Fruit fly (Drosophila melanogaster) whole organism, embryonic: ENCODE data around the gene Sdic4.

Experiments
- Adf1 ChIP-seq: fragments of 200-800 bp; sonication (Bioruptor generic); IDR thresholded peaks from 2 replicates; pipeline ENCODE4 v1.3.6; 2022; ENCODE audit warnings: missing biosample characterization, missing genetic modification characterization
- Aef1 ChIP-seq: fragments of 200-800 bp; sonication (Bioruptor generic); IDR thresholded peaks from 3 replicates; pipeline ENCODE4 v1.3.6; 2022; ENCODE audit warnings: missing biosample characterization, missing genetic modification characterization
- Asciz ChIP-seq: fragments of 200-800 bp; sonication (Bioruptor generic); optimal IDR thresholded peaks from 2 replicates; lab custom pipeline; 2017; ENCODE audit warnings: missing biosample characterization, mild to moderate bottlenecking, missing genetic modification characterization, missing genetic modification reagents
- Bdp1 ChIP-seq: fragments of 200-800 bp; sonication (Bioruptor generic); optimal IDR thresholded peaks from 3 replicates; lab custom pipeline; 2016; ENCODE audit warnings: missing biosample characterization, missing genetic modification characterization
- CG10321 ChIP-seq: fragments of 200-800 bp; sonication (Bioruptor generic); IDR thresholded peaks from 2 replicates; pipeline ENCODE4 v1.3.6; 2022; ENCODE audit warnings: missing biosample characterization, missing genetic modification characterization
- CG10543 ChIP-seq: fragments of 200-800 bp; sonication (Bioruptor generic); optimal IDR thresholded peaks from 3 replicates; lab custom pipeline; 2017; ENCODE audit warnings: missing biosample characterization, mild to moderate bottlenecking, missing genetic modification characterization, moderate library complexity
- CG10959 ChIP-seq: fragments of 200-800 bp; sonication (Bioruptor generic); IDR thresholded peaks from 2 replicates; pipeline ENCODE4 v1.3.6; 2022; ENCODE audit warnings: missing biosample characterization, missing genetic modification characterization
- CG11456 ChIP-seq: fragments of 200-800 bp; sonication (Bioruptor generic); IDR thresholded peaks from 3 replicates; pipeline ENCODE4 v1.3.6; 2022; ENCODE audit warnings: missing biosample characterization, missing genetic modification characterization
- CG15514 ChIP-seq: fragments of 200-800 bp; sonication (Bioruptor generic); optimal IDR thresholded peaks from 3 replicates; lab custom pipeline; 2017; ENCODE audit warnings: missing biosample characterization, missing genetic modification characterization, mild to moderate bottlenecking, moderate library complexity, missing genetic modification reagents
- CG16863 ChIP-seq: fragments of 200-800 bp; sonication (Bioruptor generic); optimal IDR thresholded peaks from 3 replicates; lab custom pipeline; 2016; ENCODE audit warnings: missing biosample characterization, missing genetic modification characterization
- CG17361 ChIP-seq: fragments of 200-800 bp; sonication (Bioruptor generic); IDR thresholded peaks from 3 replicates; pipeline ENCODE4 v1.3.6; 2022; ENCODE audit warnings: missing biosample characterization, missing genetic modification characterization
- CG18476 ChIP-seq: fragments of 200-800 bp; sonication (Bioruptor generic); optimal IDR thresholded peaks from 2 replicates; lab custom pipeline; 2016; ENCODE audit warnings: missing biosample characterization, mild to moderate bottlenecking, missing genetic modification characterization
- CG31365 ChIP-seq: fragments of 200-800 bp; sonication (Bioruptor generic); optimal IDR thresholded peaks from 2 replicates; lab custom pipeline; 2018; ENCODE audit warnings: missing biosample characterization, mild to moderate bottlenecking, missing genetic modification characterization
- CG32772 ChIP-seq: fragments of 200-800 bp; sonication (Bioruptor generic); IDR thresholded peaks from 2 replicates; pipeline ENCODE4 v1.3.6; 2022; ENCODE audit warnings: missing biosample characterization, missing genetic modification characterization
- CG33213 ChIP-seq: fragments of 200-800 bp; sonication (Bioruptor generic); optimal IDR thresholded peaks from 3 replicates; lab custom pipeline; 2016; ENCODE audit warnings: missing biosample characterization, missing genetic modification characterization
- CG3726 ChIP-seq: fragments of 200-800 bp; sonication (Bioruptor generic); IDR thresholded peaks from 3 replicates; pipeline ENCODE4, ENCODE4 v1.3.6; 2022; ENCODE audit warnings: missing biosample characterization, missing genetic modification characterization
- CG42726 ChIP-seq: fragments of 200-800 bp; sonication (Bioruptor generic); IDR thresholded peaks from 2 replicates; pipeline ENCODE4 v1.3.6; 2022; ENCODE audit warnings: missing biosample characterization, missing genetic modification characterization; ENCODE audit not compliant: partially characterized antibody
- CG4424 ChIP-seq: fragments of 200-800 bp; sonication (Bioruptor generic); optimal IDR thresholded peaks from 3 replicates; lab custom pipeline; 2016; ENCODE audit warnings: missing biosample characterization, missing genetic modification characterization
- CG4820 ChIP-seq: fragments of 200-800 bp; sonication (Bioruptor generic); optimal IDR thresholded peaks from 3 replicates; lab custom pipeline; 2016; ENCODE audit warnings: missing biosample characterization, missing genetic modification characterization
- CG7556 ChIP-seq: fragments of 200-800 bp; sonication (Bioruptor generic); optimal IDR thresholded peaks from 2 replicates; lab custom pipeline; 2017; ENCODE audit warnings: missing biosample characterization, mild to moderate bottlenecking, missing genetic modification characterization
- CG8089 ChIP-seq: fragments of 200-800 bp; sonication (Bioruptor generic); optimal IDR thresholded peaks from 3 replicates; lab custom pipeline; 2016; ENCODE audit warnings: missing biosample characterization, missing genetic modification characterization
- CG9876 ChIP-seq: fragments of 200-800 bp; sonication (Bioruptor generic); optimal IDR thresholded peaks from 2 replicates; lab custom pipeline; 2016; ENCODE audit warnings: missing biosample characterization, missing genetic modification characterization
- Gsc ChIP-seq: fragments of 200-800 bp; sonication (Bioruptor generic); IDR thresholded peaks from 2 replicates; pipeline ENCODE4 v1.3.6; 2022; ENCODE audit warnings: missing biosample characterization, missing genetic modification characterization
- Gug ChIP-seq: fragments of 200-800 bp; sonication (Bioruptor generic); IDR thresholded peaks from 4 replicates; pipeline ENCODE4 v1.3.6; 2022; ENCODE audit warnings: missing biosample characterization, missing genetic modification characterization
- H2.0 ChIP-seq: fragments of 200-800 bp; sonication (Bioruptor generic); IDR thresholded peaks from 2 replicates; pipeline ENCODE4 v1.3.6; 2022; ENCODE audit warnings: missing biosample characterization, missing genetic modification characterization
- HLH3B ChIP-seq: fragments of 200-800 bp; sonication (Bioruptor generic); IDR thresholded peaks from 2 replicates; pipeline ENCODE4 v1.3.6; 2022; ENCODE audit warnings: missing biosample characterization, missing genetic modification characterization
- Hsf ChIP-seq: fragments of 200-800 bp; sonication (Bioruptor generic); optimal IDR thresholded peaks from 3 replicates; lab custom pipeline; 2016; ENCODE audit warnings: missing biosample characterization, missing genetic modification characterization
- Meics ChIP-seq: fragments of 200-800 bp; sonication (Bioruptor generic); optimal IDR thresholded peaks from 2 replicates; lab custom pipeline; 2017; ENCODE audit warnings: missing biosample characterization, mild to moderate bottlenecking, missing genetic modification characterization
- NFAT ChIP-seq: fragments of 200-800 bp; sonication (Bioruptor generic); IDR thresholded peaks from 2 replicates; pipeline ENCODE4 v1.3.6; 2022; ENCODE audit warnings: missing biosample characterization, missing genetic modification characterization
- Ravus ChIP-seq: fragments of 200-800 bp; sonication (Bioruptor generic); IDR thresholded peaks from 2 replicates; pipeline ENCODE4 v1.3.6; 2022; ENCODE audit warnings: missing biosample characterization, missing genetic modification characterization
- Usf ChIP-seq: fragments of 200-800 bp; sonication (Bioruptor generic); optimal IDR thresholded peaks from 2 replicates; lab custom pipeline; 2017; ENCODE audit warnings: missing genotype, missing biosample characterization, missing genetic modification characterization
- az2 ChIP-seq: fragments of 200-800 bp; sonication (Bioruptor generic); optimal IDR thresholded peaks from 3 replicates; lab custom pipeline; 2016; ENCODE audit warnings: missing biosample characterization, missing genetic modification characterization
- bab2 ChIP-seq: fragments of 200-800 bp; sonication (Bioruptor generic); optimal IDR thresholded peaks from 2 replicates; lab custom pipeline; 2016; ENCODE audit warnings: missing biosample characterization, missing genetic modification characterization
- chinmo ChIP-seq: fragments of 200-800 bp; sonication (Bioruptor generic); IDR thresholded peaks from 4 replicates; pipeline ENCODE4 v1.3.6; 2022; ENCODE audit warnings: missing biosample characterization, missing genetic modification characterization; ENCODE audit not compliant: partially characterized antibody
- corto ChIP-seq: fragments of 200-800 bp; sonication (Bioruptor generic); optimal IDR thresholded peaks from 2 replicates; lab custom pipeline; 2016; ENCODE audit warnings: missing biosample characterization, mild to moderate bottlenecking, missing genetic modification characterization, moderate library complexity
- dmrt99B ChIP-seq: fragments of 200-800 bp; sonication (Bioruptor generic); optimal IDR thresholded peaks from 2 replicates; lab custom pipeline; 2018; ENCODE audit warnings: missing biosample characterization, mild to moderate bottlenecking, missing genetic modification characterization, moderate library complexity
- fd102C ChIP-seq: fragments of 200-800 bp; sonication (Bioruptor generic); optimal IDR thresholded peaks from 2 replicates; lab custom pipeline; 2018; ENCODE audit warnings: missing biosample characterization, mild to moderate bottlenecking, missing genetic modification characterization, moderate library complexity
- gem ChIP-seq: fragments of 200-800 bp; sonication (Bioruptor generic); optimal IDR thresholded peaks from 2 replicates; lab custom pipeline; 2019; ENCODE audit warnings: missing biosample characterization, mild to moderate bottlenecking, missing genetic modification characterization, moderate library complexity
- hb ChIP-seq: fragments of 200-800 bp; sonication (Bioruptor generic); IDR thresholded peaks from 3 replicates; pipeline ENCODE4 v1.3.6; 2022; ENCODE audit warnings: missing biosample characterization, missing genetic modification characterization; ENCODE audit not compliant: partially characterized antibody
- ken ChIP-seq: fragments of 200-800 bp; sonication (Bioruptor generic); IDR thresholded peaks from 3 replicates; pipeline ENCODE4 v1.3.6; 2022; ENCODE audit warnings: missing biosample characterization, missing genetic modification characterization
- lov ChIP-seq, 2 experiments: fragments of 200-800 bp in 1 of 2; fragments of >200 bp in 1 of 2; sonication (Bioruptor generic) in 1 of 2; IDR thresholded peaks in 1 of 2; optimal IDR thresholded peaks in 1 of 2; 2 replicates in 1 of 2; 3 replicates in 1 of 2; pipeline versions ENCODE4 v1.3.6 to Lab custom; 2017 to 2022; ENCODE audit warnings: missing biosample characterization in 1 of 2, missing genetic modification characterization in 1 of 2
- prd ChIP-seq, 3 experiments: fragments of >200 bp in 2 of 3; fragments of 200-800 bp in 1 of 3; sonication (Bioruptor generic) in 1 of 3; optimal IDR thresholded peaks in 2 of 3; IDR thresholded peaks in 1 of 3; 2 replicates in 2 of 3; 3 replicates in 1 of 3; pipeline versions ENCODE4 v1.3.6 to Lab custom; 2017 to 2022; ENCODE audit warnings: missing biosample characterization in 1 of 3, missing genetic modification characterization in 1 of 3
- schlank ChIP-seq: fragments of 200-800 bp; sonication (Bioruptor generic); optimal IDR thresholded peaks from 2 replicates; lab custom pipeline; 2018; ENCODE audit warnings: missing biosample characterization, mild to moderate bottlenecking, missing genetic modification characterization
- so ChIP-seq: fragments of 200-800 bp; sonication (Bioruptor generic); IDR thresholded peaks from 3 replicates; pipeline ENCODE4 v1.3.6; 2022; ENCODE audit warnings: missing biosample characterization, missing genetic modification characterization
- stc ChIP-seq: fragments of 200-800 bp; sonication (Bioruptor generic); IDR thresholded peaks from 2 replicates; pipeline ENCODE4 v1.3.6; 2022; ENCODE audit warnings: missing biosample characterization, missing genetic modification characterization
- unpg ChIP-seq: fragments of 200-800 bp; sonication (Bioruptor generic); optimal IDR thresholded peaks from 3 replicates; lab custom pipeline; 2018; ENCODE audit warnings: missing biosample characterization, mild to moderate bottlenecking, missing genetic modification characterization, moderate library complexity
- vfl ChIP-seq: fragments of 200-800 bp; sonication (Bioruptor generic); optimal IDR thresholded peaks from 2 replicates; lab custom pipeline; 2016; ENCODE audit warnings: missing biosample characterization, missing genetic modification characterization
- z ChIP-seq: fragments of 200-800 bp; sonication (Bioruptor generic); IDR thresholded peaks from 3 replicates; pipeline ENCODE4 v1.3.6; 2022; ENCODE audit warnings: missing biosample characterization, missing genetic modification characterization

The Sdic4 gene

DNA sequence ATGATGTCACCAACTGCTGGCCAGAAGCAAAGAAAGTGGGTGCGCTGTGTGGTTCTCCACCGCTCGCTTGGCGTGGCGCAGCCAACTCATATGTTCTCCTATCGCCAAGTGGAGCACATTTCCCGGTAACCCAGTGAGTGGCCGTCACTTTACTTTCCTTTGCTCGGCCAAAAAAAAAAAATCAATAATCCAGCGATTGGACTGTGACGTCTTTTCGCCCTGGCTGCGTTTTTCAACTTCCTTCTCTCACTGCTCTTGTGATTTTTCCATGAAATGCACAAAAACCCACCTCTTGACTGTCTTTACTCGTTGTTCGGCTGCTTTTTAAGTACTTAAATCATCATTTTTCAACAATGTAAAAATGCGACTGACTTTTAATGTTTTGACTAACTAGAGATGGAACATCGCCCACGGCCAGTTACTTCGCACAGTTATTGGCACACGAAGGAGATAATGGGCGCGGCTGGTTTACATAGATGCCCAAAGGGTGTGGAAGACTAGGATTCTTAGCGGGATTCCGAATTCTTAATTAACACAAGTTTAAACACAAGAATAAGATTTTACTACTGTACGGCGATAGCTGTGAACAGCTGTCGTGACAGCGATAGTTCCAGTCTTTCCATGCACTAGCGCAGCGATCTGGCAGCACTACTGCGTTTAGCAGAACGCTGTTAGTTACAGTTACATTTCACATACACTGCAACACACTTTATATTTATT, 11.1 kb upstream of the Sdic4 start, which contains the start of gene sw (continued):
- TF ChIP-seq Bdp1 (GFP tag; lab: Kevin White, UChicago), result peak; percentile 29
- TF ChIP-seq CG10543 (GFP tag; lab: Kevin White, UChicago), result peak; percentile 55
- peak; percentile 77 for TF ChIP-seq NFAT (GFP tag; lab: Robert Waterston, UW)
- peak; percentile 45; the same call in 1 of the 2 replicates for TF ChIP-seq H2.0 (GFP tag; lab: Robert Waterston, UW)
- 0 out of 3 replicates have a peak, but pooled peaks have one; percentile 49 for TF ChIP-seq ken (GFP tag; lab: Robert Waterston, UW)
- TF ChIP-seq Adf1 (GFP tag; lab: Robert Waterston, UW), result peak; percentile 16; the same call in 1 of the 2 replicates
- TF ChIP-seq CG16863 (GFP tag; lab: Kevin White, UChicago), result peak; percentile 37
- no peak; the same call in 1 of the 2 replicates for TF ChIP-seq Ravus (GFP tag; lab: Robert Waterston, UW)
- TF ChIP-seq CG17361 (GFP tag; lab: Robert Waterston, UW), result peak; percentile 69
- peak; percentile 32 for TF ChIP-seq Meics (GFP tag; lab: Kevin White, UChicago)
- TF ChIP-seq HLH3B, result peak; percentile 22; the same call in 1 of the 2 replicates
- peak; percentile 43 for TF ChIP-seq CG18476
- TF ChIP-seq dmrt99B (tag; lab: Kevin White, UChicago), result peak; percentile 53
- peak; percentile 61 for TF ChIP-seq Hsf (GFP tag; lab: Kevin White, UChicago)
- no peak for TF ChIP-seq corto (GFP tag; lab: Kevin White, UChicago)
- TF ChIP-seq CG3726 (GFP tag; lab: Robert Waterston, UW), result no peak
- peak; percentile 54 for TF ChIP-seq bab2 (GFP tag; lab: Kevin White, UChicago)
- TF ChIP-seq unpg (GFP tag; lab: Kevin White, UChicago), result peak; percentile 49
- TF ChIP-seq CG15514 (GFP tag; lab: Kevin White, UChicago), result peak; percentile 53
- peak; percentile 12 for TF ChIP-seq CG33213 (GFP tag; lab: Kevin White, UChicago)
- TF ChIP-seq lov (optimal IDR thresholded peaks at IDR 0.05; lab: Kevin White, UChicago), result no peak
- no peak for TF ChIP-seq lov (GFP tag; IDR thresholded peaks at IDR 0.05; lab: Robert Waterston, UW)
- no peak for TF ChIP-seq vfl (GFP tag; lab: Kevin White, UChicago)
- TF ChIP-seq schlank (tag; lab: Kevin White, UChicago), result peak; percentile 2
- peak; percentile 93 for TF ChIP-seq CG42726 (GFP tag; lab: Robert Waterston, UW)
- no peak for TF ChIP-seq CG10321 (GFP tag; lab: Robert Waterston, UW)
- peak; percentile 83; the same call in 3 of the 4 replicates for TF ChIP-seq chinmo (GFP tag; lab: Robert Waterston, UW)
- TF ChIP-seq Aef1, result peak; percentile 74
- TF ChIP-seq stc (GFP tag; lab: Robert Waterston, UW), result 0 out of 2 replicates have a peak, but pooled peaks have one; percentile 22
- peak; percentile 14 for TF ChIP-seq CG4424 (GFP tag; lab: Kevin White, UChicago)
- TF ChIP-seq z (GFP tag; lab: Robert Waterston, UW), result no peak
- peak; percentile 67 for TF ChIP-seq gem (tag; lab: Kevin White, UChicago)
- peak; percentile 48 for TF ChIP-seq CG8089
- peak; percentile 95 for TF ChIP-seq hb (GFP tag; lab: Robert Waterston, UW)
- no peak for TF ChIP-seq CG10959 (GFP tag; lab: Robert Waterston, UW)
- no peak for TF ChIP-seq fd102C
- TF ChIP-seq Gug (GFP tag; lab: Robert Waterston, UW), result peak; percentile 81; the same call in 3 of the 4 replicates
- TF ChIP-seq CG31365 (tag; lab: Kevin White, UChicago), result no peak
- TF ChIP-seq CG7556, result peak; percentile 26
- no peak; the same call in 2 of the 3 replicates for TF ChIP-seq CG11456
- TF ChIP-seq CG9876 (GFP tag; lab: Kevin White, UChicago), result peak; percentile 37
- no peak for TF ChIP-seq Asciz (GFP tag; lab: Kevin White, UChicago)
- TF ChIP-seq CG4820 (GFP tag; lab: Kevin White, UChicago), result peak; percentile 41
- no peak for TF ChIP-seq Gsc
- TF ChIP-seq CG32772 (GFP tag; lab: Robert Waterston, UW), result peak; percentile 71
- peak; percentile 27 for TF ChIP-seq az2
- TF ChIP-seq prd (optimal IDR thresholded peaks at IDR 0.05; lab: Kevin White, UChicago), result no peak
- TF ChIP-seq prd (GFP tag; IDR thresholded peaks at IDR 0.05; lab: Robert Waterston, UW), result peak; percentile 83
- TF ChIP-seq Usf (GFP tag; lab: Kevin White, UChicago), result peak; percentile 13
- no peak for TF ChIP-seq so
